Worm (Caenorhabditis elegans): ENCODE data around the gene fbxb-3.

ce11 chrIV:11804053-11804452, 34.7 kb upstream of the fbxb-3 start, which contains the start of gene H01G02.1:
- TF ChIP-seq nfya-1 (tag; optimal IDR thresholded peaks at IDR 0.05; ENCODE audit: insufficient read depth) (no peak), ztf-11 (tag; optimal IDR thresholded peaks at IDR 0.05) (no peak), skn-1 (tag; optimal IDR thresholded peaks at IDR 0.05) (no peak)

All from whole organism, L3 larva.